Worm (Caenorhabditis elegans): ENCODE measurements around the gene tph-1.

DNA sequence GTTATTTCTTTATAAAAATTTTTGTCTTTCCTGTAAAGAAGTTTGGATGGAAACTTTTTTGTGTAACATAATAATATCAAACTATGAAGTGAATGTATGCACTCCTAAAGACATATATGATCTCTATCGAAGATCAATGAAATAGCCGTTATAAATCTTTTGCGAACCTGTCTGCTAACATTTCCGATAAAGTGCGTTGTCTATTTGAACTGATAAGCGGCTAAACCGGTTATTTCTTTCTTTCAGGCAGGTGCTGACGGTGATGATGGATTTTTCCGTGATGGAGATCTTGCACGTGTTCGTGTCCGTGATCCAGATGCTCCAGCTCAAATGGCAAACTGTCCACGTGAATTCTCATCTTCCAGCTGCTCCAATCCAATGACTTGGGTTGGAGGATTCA lies 17.7 kb upstream of the tph-1 start:
- TF ChIP-seq lin-13 (GFP tag; optimal IDR thresholded peaks at IDR 0.05) (no peak), unc-62 (GFP tag; optimal IDR thresholded peaks at IDR 0.05 in 1 of 2) (no peak), unc-62 (tag; optimal IDR thresholded peaks at IDR 0.05) (no peak), ceh-82 (tag; optimal IDR thresholded peaks at IDR 0.05) (no peak), unc-39 (tag; optimal IDR thresholded peaks at IDR 0.05) (no peak), fos-1 (tag; optimal IDR thresholded peaks at IDR 0.05) (no peak), lsy-2 (tag; optimal IDR thresholded peaks at IDR 0.05) (no peak), madf-9 (GFP tag; conservative IDR thresholded peaks at IDR 0.05) (no peak)

Data from whole organism, L4 larva.